Fruit fly (Drosophila melanogaster) whole organism, pupa: ENCODE data around the gene CG13613.
A peak's percentile ranks its signal among the peaks of the same experiment; 100 is the strongest.

Experiments
- CG10348 ChIP-seq: fragments of 200-800 bp; sonication (Bioruptor generic); IDR thresholded peaks from 2 replicates; pipeline ENCODE4 v1.3.6; 2022; ENCODE audit warnings: missing biosample characterization, missing genetic modification characterization
- CG12605 ChIP-seq: fragments of 200-800 bp; sonication (Bioruptor generic); IDR thresholded peaks from 2 replicates; pipeline ENCODE4 v1.3.6; 2022; ENCODE audit warnings: missing biosample characterization, missing genetic modification characterization
- CG14655 ChIP-seq: fragments of 200-800 bp; sonication (Bioruptor generic); optimal IDR thresholded peaks from 3 replicates; lab custom pipeline; 2017; ENCODE audit warnings: mild to moderate bottlenecking, missing biosample characterization, missing genetic modification reagents, missing genetic modification characterization
- CG15710 ChIP-seq: fragments of 200-800 bp; sonication (Bioruptor generic); optimal IDR thresholded peaks from 2 replicates; lab custom pipeline; 2018; ENCODE audit warnings: missing biosample characterization, mild to moderate bottlenecking, missing genetic modification characterization, moderate library complexity
- CG17806 ChIP-seq: fragments of 200-800 bp; sonication (Bioruptor generic); optimal IDR thresholded peaks from 2 replicates; lab custom pipeline; 2018; ENCODE audit warnings: missing biosample characterization, mild to moderate bottlenecking, missing genetic modification characterization, moderate library complexity
- CG32121 ChIP-seq: fragments of 200-800 bp; sonication (Bioruptor generic); IDR thresholded peaks from 2 replicates; pipeline ENCODE4 v1.3.6; 2022; ENCODE audit warnings: missing biosample characterization, missing genetic modification characterization
- CG34367 ChIP-seq: fragments of 200-800 bp; sonication (Bioruptor generic); optimal IDR thresholded peaks from 2 replicates; lab custom pipeline; 2018; ENCODE audit warnings: missing biosample characterization, mild to moderate bottlenecking, missing genetic modification characterization
- CG4496 ChIP-seq: fragments of 200-800 bp; sonication (Bioruptor generic); IDR thresholded peaks from 3 replicates; pipeline ENCODE4 v1.3.6; 2022; ENCODE audit warnings: missing biosample characterization, missing genetic modification characterization
- CG8159 ChIP-seq: fragments of 200-800 bp; sonication (Bioruptor generic); optimal IDR thresholded peaks from 3 replicates; lab custom pipeline; 2018; ENCODE audit warnings: missing biosample characterization, mild to moderate bottlenecking, missing genetic modification characterization, moderate library complexity
- CG8301 ChIP-seq: fragments of 200-800 bp; sonication (Bioruptor generic); optimal IDR thresholded peaks from 2 replicates; lab custom pipeline; 2018; ENCODE audit warnings: missing biosample characterization, mild to moderate bottlenecking, missing genetic modification characterization
- CG9948 ChIP-seq: fragments of 200-800 bp; sonication (Bioruptor generic); optimal IDR thresholded peaks from 2 replicates; lab custom pipeline; 2018; ENCODE audit warnings: missing biosample characterization, mild to moderate bottlenecking, missing genetic modification characterization, moderate library complexity
- D1 ChIP-seq: fragments of 200-800 bp; sonication (Bioruptor generic); optimal IDR thresholded peaks from 2 replicates; lab custom pipeline; 2018; ENCODE audit warnings: missing biosample characterization, mild to moderate bottlenecking, missing genetic modification characterization, moderate library complexity
- EcR ChIP-seq: fragments of 200-800 bp; sonication (Bioruptor generic); optimal IDR thresholded peaks from 3 replicates; lab custom pipeline; 2019; ENCODE audit warnings: missing biosample characterization, missing genetic modification characterization, mild to moderate bottlenecking, moderate library complexity, missing genetic modification reagents
- Ets98B ChIP-seq: fragments of 200-800 bp; sonication (Bioruptor generic); IDR thresholded peaks from 2 replicates; pipeline ENCODE4 v1.3.6; 2022; ENCODE audit warnings: missing biosample characterization, missing genetic modification characterization
- Pif1A ChIP-seq: fragments of 200-800 bp; sonication (Bioruptor generic); optimal IDR thresholded peaks from 3 replicates; lab custom pipeline; 2016; ENCODE audit warnings: missing biosample characterization, missing genetic modification characterization
- Pif1B ChIP-seq: fragments of 200-800 bp; sonication (Bioruptor generic); optimal IDR thresholded peaks from 3 replicates; lab custom pipeline; 2016; ENCODE audit warnings: missing biosample characterization, missing genetic modification characterization
- Snoo ChIP-seq: fragments of 200-800 bp; sonication (Bioruptor generic); optimal IDR thresholded peaks from 3 replicates; lab custom pipeline; 2017; ENCODE audit warnings: missing biosample characterization, mild to moderate bottlenecking, missing genetic modification characterization, inconsistent platforms
- fd96Ca ChIP-seq: fragments of 200-800 bp; sonication (Bioruptor generic); IDR thresholded peaks from 3 replicates; pipeline ENCODE4 v1.3.6; 2022; ENCODE audit warnings: missing biosample characterization, missing genetic modification characterization
- gl ChIP-seq: fragments of 200-800 bp; sonication (Bioruptor generic); optimal IDR thresholded peaks from 2 replicates; lab custom pipeline; 2018; ENCODE audit warnings: missing biosample characterization, mild to moderate bottlenecking, missing genetic modification characterization
- rn ChIP-seq: fragments of 200-800 bp; sonication (Bioruptor generic); IDR thresholded peaks from 2 replicates; pipeline ENCODE4 v1.3.6; 2022; ENCODE audit warnings: missing biosample characterization, missing genetic modification characterization

Gene CG13613

DNA sequence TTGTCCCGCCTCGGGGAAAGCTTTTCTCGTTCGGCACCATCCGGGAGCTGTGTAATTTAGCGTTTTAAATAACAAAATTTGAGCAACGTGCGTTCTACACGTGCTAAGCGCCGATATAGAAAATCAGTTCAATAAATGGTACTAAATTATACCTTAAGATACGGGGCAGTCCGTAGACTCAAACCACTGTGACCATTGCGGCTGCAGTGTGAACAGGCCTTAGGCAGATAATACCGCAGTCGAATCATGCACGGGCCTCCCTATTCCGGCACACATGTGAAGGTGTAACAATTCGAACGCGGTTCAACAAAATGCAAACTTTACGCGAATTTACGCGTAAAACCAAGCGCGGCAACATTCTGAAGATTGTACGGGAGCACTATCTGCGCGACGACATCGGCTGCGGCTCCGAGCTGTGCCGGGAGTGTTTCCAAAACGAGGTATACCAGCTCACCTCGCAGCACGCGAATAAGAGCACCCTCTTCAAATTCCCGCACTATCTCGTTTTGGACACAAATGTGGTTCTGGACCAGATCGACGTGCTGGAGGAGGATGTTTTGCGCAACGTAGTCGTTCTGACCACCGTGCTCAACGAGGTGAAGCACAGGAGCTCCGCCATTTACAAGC lies 32.1 kb upstream of the CG13613 start, which contains the start of the genes Rrp5 and Dis3:
Rrp5 (minus strand) TSS at position 135 of the 627 bp plus-strand sequence.
Dis3 (plus strand) TSS at position 252 of the 627 bp plus-strand sequence.
- peak; percentile 35; the same call in 1 of the 3 replicates for TF ChIP-seq CG4496 (GFP tag; lab: Robert Waterston, UW)
- TF ChIP-seq CG9948 (tag; lab: Kevin White, UChicago): no peak
- peak; percentile 41; the same call in 1 of the 3 replicates for TF ChIP-seq fd96Ca

DNA sequence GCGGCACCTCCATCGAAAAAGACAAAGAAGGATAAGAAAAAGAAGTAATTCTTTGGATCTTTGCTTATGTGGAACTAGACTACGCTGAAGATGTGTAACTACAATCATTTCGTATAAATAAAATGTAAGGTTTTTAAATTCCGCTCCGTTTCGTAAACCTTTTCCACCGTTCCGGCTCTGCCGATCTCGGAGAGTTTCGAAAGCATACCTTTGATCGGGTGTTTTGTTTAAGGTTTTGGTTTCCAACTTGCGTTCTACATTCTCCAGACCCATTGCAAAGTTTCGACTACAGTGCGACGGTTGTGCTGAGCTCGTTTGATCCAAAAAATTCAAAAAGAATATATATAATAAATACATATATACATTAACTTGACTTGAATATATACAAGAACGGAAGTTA lies 28.7 kb upstream of the CG13613 start, which contains the start of gene CG6432:
CG6432 (plus strand) TSS at position 301 of the 400 bp plus-strand sequence.
- no peak for TF ChIP-seq CG10348 (GFP tag; lab: Robert Waterston, UW)
- TF ChIP-seq gl: no peak
- no peak for TF ChIP-seq CG12605 (GFP tag; lab: Robert Waterston, UW)
- no peak for TF ChIP-seq CG8159 (tag; lab: Kevin White, UChicago)
- no peak for TF ChIP-seq rn (GFP tag; lab: Robert Waterston, UW)
- TF ChIP-seq Ets98B (GFP tag; lab: Robert Waterston, UW): no peak
- no peak for TF ChIP-seq CG34367
- no peak for TF ChIP-seq Pif1A (GFP tag; lab: Kevin White, UChicago)
- TF ChIP-seq CG4496 (GFP tag; lab: Robert Waterston, UW): no peak
- TF ChIP-seq Pif1B (GFP tag; lab: Kevin White, UChicago): no peak
- TF ChIP-seq CG8301 (tag; lab: Kevin White, UChicago): no peak
- TF ChIP-seq D1: no peak
- TF ChIP-seq EcR (GFP tag; lab: Kevin White, UChicago): no peak
- no peak for TF ChIP-seq fd96Ca
- no peak for TF ChIP-seq CG32121 (GFP tag; lab: Robert Waterston, UW)
- no peak for TF ChIP-seq CG9948 (tag; lab: Kevin White, UChicago)
- no peak for TF ChIP-seq Snoo

dm6 chr3R:24341251-24341650 lies 24.1 kb upstream of the CG13613 start, which contains the start of gene Ms:
Gene Ms, plus strand, starts transcription at chr3R:24341551.
- TF ChIP-seq CG12605 (GFP tag; lab: Robert Waterston, UW) (peak; percentile 37; the same call in 1 of the 2 replicates), CG4496 (GFP tag; lab: Robert Waterston, UW) (no peak), CG32121 (GFP tag; lab: Robert Waterston, UW) (no peak)

DNA sequence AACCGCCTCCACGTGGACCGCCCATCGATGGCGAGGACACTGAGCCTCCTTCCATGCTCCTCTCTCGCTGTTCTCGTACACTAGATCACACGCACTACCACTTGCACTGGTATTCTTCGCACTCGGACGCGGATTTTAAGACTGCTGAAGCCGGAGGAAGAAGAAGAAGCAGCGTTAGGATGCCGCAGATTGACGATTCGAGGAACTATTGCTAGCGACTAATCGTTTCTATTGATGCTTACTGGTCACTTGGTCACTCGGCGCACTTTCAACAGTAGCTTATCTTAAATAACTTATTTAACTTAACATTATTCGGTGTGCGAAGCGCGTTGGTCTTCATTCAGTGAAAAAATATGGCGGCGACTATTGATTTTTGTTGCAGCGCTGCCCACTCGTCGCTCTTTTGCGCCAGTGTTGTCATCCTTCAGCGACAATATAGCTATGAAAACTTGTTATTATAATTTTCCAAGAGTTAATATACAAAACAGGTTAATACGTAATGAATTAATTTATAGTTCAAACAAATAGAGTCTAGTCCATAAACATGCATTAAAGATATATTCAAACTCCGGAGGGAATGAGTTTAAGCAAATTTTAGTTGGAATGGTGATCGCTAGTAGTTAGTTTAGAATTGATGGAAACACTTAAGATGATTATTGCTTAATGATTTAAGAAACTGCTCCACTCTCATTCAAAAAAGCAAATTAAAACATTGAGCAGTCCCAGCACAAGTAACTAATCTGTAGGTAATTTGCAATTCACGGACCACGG lies 16.7 kb upstream of the CG13613 start, which contains the start of the genes CG5746 and CG6454:
CG5746 (minus strand) TSS at position 372 of the 771 bp plus-strand sequence.
CG6454 (plus strand) TSS at position 763 of the 771 bp plus-strand sequence.
- TF ChIP-seq gl (no peak), CG15710 (tag; lab: Kevin White, UChicago) (peak; percentile 38), CG4496 (GFP tag; lab: Robert Waterston, UW) (0 out of 3 replicates have a peak, but pooled peaks have one; percentile 12)

- TF ChIP-seq Snoo (no peak), CG14655 (GFP tag; lab: Kevin White, UChicago) (no peak), Pif1A (GFP tag; lab: Kevin White, UChicago) (no peak)
Observed at dm6 chr3R:24353448-24353847, 11.9 kb upstream of the CG13613 start.

- TF ChIP-seq CG32121 (GFP tag; lab: Robert Waterston, UW) (no peak), D1 (no peak), gl (no peak), CG34367 (no peak), rn (GFP tag; lab: Robert Waterston, UW) (no peak), CG4496 (GFP tag; lab: Robert Waterston, UW) (no peak), Pif1A (GFP tag; lab: Kevin White, UChicago) (no peak), CG17806 (tag; lab: Kevin White, UChicago) (no peak), CG8301 (tag; lab: Kevin White, UChicago) (no peak), EcR (GFP tag; lab: Kevin White, UChicago) (no peak), Snoo (no peak), Ets98B (GFP tag; lab: Robert Waterston, UW) (no peak), CG9948 (tag; lab: Kevin White, UChicago) (no peak), CG14655 (GFP tag; lab: Kevin White, UChicago) (no peak), CG8159 (tag; lab: Kevin White, UChicago) (no peak), fd96Ca (no peak), CG10348 (GFP tag; lab: Robert Waterston, UW) (no peak), CG12605 (GFP tag; lab: Robert Waterston, UW) (no peak)
Observed at dm6 chr3R:24357698-24358097, 7.7 kb upstream of the CG13613 start, which contains the start of gene Golgin84. Gene Golgin84, minus strand, starts transcription at chr3R:24357938.

- no peak for TF ChIP-seq Pif1B (GFP tag; lab: Kevin White, UChicago)
- TF ChIP-seq CG9948 (tag; lab: Kevin White, UChicago): no peak
- no peak for TF ChIP-seq rn (GFP tag; lab: Robert Waterston, UW)
- no peak for TF ChIP-seq CG12605 (GFP tag; lab: Robert Waterston, UW)
- TF ChIP-seq CG17806 (tag; lab: Kevin White, UChicago): no peak
- TF ChIP-seq CG15710 (tag; lab: Kevin White, UChicago): no peak
- TF ChIP-seq CG10348 (GFP tag; lab: Robert Waterston, UW): no peak
- TF ChIP-seq CG8301 (tag; lab: Kevin White, UChicago): no peak
- no peak for TF ChIP-seq CG32121 (GFP tag; lab: Robert Waterston, UW)
- no peak for TF ChIP-seq EcR (GFP tag; lab: Kevin White, UChicago)
- no peak for TF ChIP-seq fd96Ca
- no peak for TF ChIP-seq gl
- TF ChIP-seq Pif1A (GFP tag; lab: Kevin White, UChicago): no peak
- TF ChIP-seq D1: no peak
- TF ChIP-seq, all 21 proteins: peak for 0
Observed at dm6 chr3R:24359957-24360356, 5.4 kb upstream of the CG13613 start, which contains the start of gene CG18528. Gene CG18528, minus strand, starts transcription at chr3R:24360144.
